Worm (Caenorhabditis elegans): ENCODE data around the gene srlf-22.

DNA sequence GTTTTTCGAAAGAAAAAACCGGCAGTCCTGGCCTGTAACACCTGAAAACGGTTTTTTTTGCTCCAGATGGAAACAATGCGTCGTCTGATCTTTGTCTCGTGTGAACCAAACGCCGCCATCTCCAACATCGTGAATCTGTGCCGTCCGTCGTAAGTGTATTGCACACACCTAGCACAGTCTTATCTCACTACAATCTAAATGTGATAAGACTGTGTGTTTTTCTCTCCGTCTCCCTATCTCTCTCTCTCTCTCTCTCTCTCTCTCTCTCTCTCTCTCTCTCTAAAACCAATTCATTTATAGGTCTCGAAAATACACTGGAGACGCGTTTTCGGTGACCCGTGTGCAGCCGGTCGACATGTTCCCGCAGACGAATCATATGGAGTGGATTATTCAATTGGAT, 19.7 kb downstream of the srlf-22 start:
- TF ChIP-seq nhr-25 (tag; optimal IDR thresholded peaks at IDR 0.05), result no peak
- TF ChIP-seq nhr-12 (tag; optimal IDR thresholded peaks at IDR 0.05), result no peak

Measured in whole organism, L2 larva.